Worm (Caenorhabditis elegans) whole organism, L3 larva: ENCODE data around the gene ZK328.6.

Source experiments
- R02D3.7 ChIP-seq: fragments of 150-350 bp; optimal IDR thresholded peaks from 2 replicates; lab custom pipeline; 2014; ENCODE audit warnings: missing biosample characterization, missing genetic modification characterization
- ZK546.5 ChIP-seq: sonication (generic microtip); optimal IDR thresholded peaks from 2 replicates; lab custom pipeline; 2017; ENCODE audit warnings: missing biosample characterization, missing genetic modification characterization
- aly-2 ChIP-seq: fragments of 150-350 bp; optimal IDR thresholded peaks from 2 replicates; lab custom pipeline; 2014; ENCODE audit warnings: missing biosample characterization, missing genetic modification characterization
- ama-1 ChIP-seq: fragments of 150-350 bp; optimal IDR thresholded peaks from 2 replicates; lab custom pipeline; 2018
- ceh-16 ChIP-seq: sonication (generic microtip); optimal IDR thresholded peaks from 2 replicates; lab custom pipeline; 2017; ENCODE audit warnings: missing biosample characterization, missing genetic modification characterization
- ceh-28 ChIP-seq: fragments of 150-350 bp; optimal IDR thresholded peaks from 2 replicates; lab custom pipeline; 2014; ENCODE audit warnings: missing biosample characterization, missing genetic modification reagents, missing genetic modification characterization
- ceh-82 ChIP-seq: fragments of 150-350 bp; optimal IDR thresholded peaks from 2 replicates; lab custom pipeline; 2014; ENCODE audit warnings: missing biosample characterization, missing genetic modification characterization
- ceh-9 ChIP-seq: sonication (generic microtip); optimal IDR thresholded peaks from 2 replicates; lab custom pipeline; 2018; ENCODE audit warnings: missing biosample characterization, missing genetic modification characterization
- daf-12 ChIP-seq: fragments of 150-350 bp; optimal IDR thresholded peaks from 2 replicates; lab custom pipeline; 2014; ENCODE audit warnings: missing biosample characterization, missing genetic modification reagents, missing genetic modification characterization
- egl-27 ChIP-seq: sonication (generic microtip); optimal IDR thresholded peaks from 4 replicates; lab custom pipeline; 2017; ENCODE audit warnings: missing biosample characterization, missing genetic modification reagents, missing genetic modification characterization
- egl-5 ChIP-seq: fragments of 150-350 bp; optimal IDR thresholded peaks from 2 replicates; lab custom pipeline; 2017; ENCODE audit warnings: missing biosample characterization, missing genetic modification reagents, missing genetic modification characterization, inconsistent platforms
- elt-1 ChIP-seq: fragments of 150-350 bp; optimal IDR thresholded peaks from 2 replicates; lab custom pipeline; 2014; ENCODE audit warnings: missing biosample characterization, missing genetic modification characterization
- elt-2 ChIP-seq: sonication (generic microtip); optimal IDR thresholded peaks from 2 replicates; lab custom pipeline; 2016; ENCODE audit warnings: missing genetic modification reagents, mild to moderate bottlenecking, missing genetic modification characterization, missing compliant biosample characterization
- eor-1 ChIP-seq, 2 experiments: fragments of 150-350 bp; optimal IDR thresholded peaks; 2 replicates each; lab custom pipeline; 2014 to 2018; ENCODE audit warnings: missing biosample characterization in 2 of 2, missing genetic modification characterization in 2 of 2
- fkh-10 ChIP-seq: sonication (generic microtip); optimal IDR thresholded peaks from 2 replicates; lab custom pipeline; 2017; ENCODE audit warnings: missing biosample characterization, missing genetic modification reagents, missing genetic modification characterization
- fkh-2 ChIP-seq: fragments of 150-350 bp; optimal IDR thresholded peaks from 2 replicates; lab custom pipeline; 2014; ENCODE audit warnings: missing biosample characterization, missing genetic modification reagents, missing genetic modification characterization
- fos-1 ChIP-seq: fragments of 150-350 bp; optimal IDR thresholded peaks from 2 replicates; lab custom pipeline; 2014; ENCODE audit warnings: missing biosample characterization, missing genetic modification characterization
- jun-1 ChIP-seq: fragments of 150-350 bp; optimal IDR thresholded peaks from 2 replicates; lab custom pipeline; 2014; ENCODE audit warnings: missing biosample characterization, missing genetic modification reagents, missing genetic modification characterization
- lsy-12 ChIP-seq: sonication (generic microtip); optimal IDR thresholded peaks from 2 replicates; lab custom pipeline; 2016; ENCODE audit warnings: mild to moderate bottlenecking, missing genetic modification characterization, missing compliant biosample characterization
- nfya-1 ChIP-seq: sonication (generic microtip); optimal IDR thresholded peaks from 2 replicates; lab custom pipeline; 2017; ENCODE audit warnings: missing genetic modification characterization, mild to moderate bottlenecking, missing compliant biosample characterization, antibody characterized with exemption, moderate library complexity; ENCODE audit not compliant: insufficient read depth
- nhr-11 ChIP-seq: fragments of 150-350 bp; optimal IDR thresholded peaks from 2 replicates; lab custom pipeline; 2014; ENCODE audit warnings: missing biosample characterization, missing genetic modification characterization
- nhr-12 ChIP-seq: fragments of 150-350 bp; optimal IDR thresholded peaks from 2 replicates; lab custom pipeline; 2014; ENCODE audit warnings: missing biosample characterization, missing genetic modification characterization
- nhr-28 ChIP-seq: fragments of 150-350 bp; optimal IDR thresholded peaks from 2 replicates; lab custom pipeline; 2014; ENCODE audit warnings: missing biosample characterization, missing genetic modification characterization
- nhr-43 ChIP-seq: sonication (generic microtip); optimal IDR thresholded peaks from 2 replicates; lab custom pipeline; 2016; ENCODE audit warnings: mild to moderate bottlenecking, missing genetic modification characterization, missing compliant biosample characterization; ENCODE audit not compliant: poor library complexity, severe bottlenecking
- nhr-67 ChIP-seq: fragments of 150-350 bp; optimal IDR thresholded peaks from 2 replicates; lab custom pipeline; 2014; ENCODE audit warnings: missing biosample characterization, missing genetic modification characterization
- nhr-76 ChIP-seq: fragments of 150-350 bp; sonication (generic microtip); optimal IDR thresholded peaks from 5 replicates; lab custom pipeline; 2014; ENCODE audit warnings: missing biosample characterization, missing genetic modification characterization
- pha-4 ChIP-seq: fragments of 150-350 bp; optimal IDR thresholded peaks from 2 replicates; lab custom pipeline; 2014; ENCODE audit warnings: missing biosample characterization, missing genetic modification reagents, missing genetic modification characterization
- pqm-1 ChIP-seq: fragments of 150-350 bp; optimal IDR thresholded peaks from 2 replicates; lab custom pipeline; 2017; ENCODE audit warnings: missing biosample characterization, missing genetic modification characterization, inconsistent platforms
- sea-2 ChIP-seq: fragments of 150-350 bp; sonication (generic microtip); optimal IDR thresholded peaks from 4 replicates; lab custom pipeline; 2014; ENCODE audit warnings: missing biosample characterization, missing genetic modification reagents, missing genetic modification characterization
- skn-1 ChIP-seq: fragments of 150-350 bp; optimal IDR thresholded peaks from 2 replicates; lab custom pipeline; 2014; ENCODE audit warnings: missing biosample characterization, missing genetic modification characterization
- snpc-4 ChIP-seq: fragments of 150-350 bp; optimal IDR thresholded peaks from 2 replicates; lab custom pipeline; 2014; ENCODE audit warnings: missing biosample characterization, missing genetic modification characterization
- unc-39 ChIP-seq: sonication (generic microtip); optimal IDR thresholded peaks from 4 replicates; lab custom pipeline; 2017; ENCODE audit warnings: missing biosample characterization, missing genetic modification characterization
- zag-1 ChIP-seq: fragments of 150-350 bp; optimal IDR thresholded peaks from 2 replicates; lab custom pipeline; 2014; ENCODE audit warnings: missing biosample characterization, missing genetic modification characterization
- ztf-11 ChIP-seq: fragments of 150-350 bp; optimal IDR thresholded peaks from 2 replicates; lab custom pipeline; 2014; ENCODE audit warnings: missing biosample characterization, missing genetic modification characterization
- ztf-4 ChIP-seq: fragments of 150-350 bp; optimal IDR thresholded peaks from 2 replicates; lab custom pipeline; 2014; ENCODE audit warnings: missing biosample characterization, missing genetic modification characterization

The ZK328.6 gene

DNA sequence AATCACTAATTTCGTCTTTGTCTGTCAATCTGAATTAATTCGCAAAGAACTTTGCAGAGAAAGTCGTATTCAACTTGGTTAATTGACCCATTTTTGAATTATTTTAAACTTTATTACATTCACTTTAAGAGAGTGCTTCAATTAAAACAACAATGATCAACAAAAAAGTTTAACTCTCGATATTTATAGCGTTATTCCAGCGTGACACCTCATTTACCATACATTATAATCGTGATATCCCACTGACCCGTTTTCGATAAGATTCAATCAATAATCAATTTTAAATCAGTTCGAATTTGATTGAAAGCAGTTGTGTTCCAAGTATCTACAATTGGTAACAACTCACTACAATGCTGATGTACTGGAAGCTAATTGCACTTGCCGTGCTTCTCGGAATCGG lies 26.4 kb upstream of the ZK328.6 start, which contains the start of gene clc-10:
clc-10 (plus strand) TSS at position 301 of the 400 bp plus-strand sequence.
- TF ChIP-seq snpc-4 (tag; lab: Kevin White, UChicago) (no peak), nhr-28 (tag; lab: Kevin White, UChicago) (no peak), ceh-28 (no peak)

ce11 chrIII:6056179-6056578 lies 25.8 kb upstream of the ZK328.6 start:
- no peak for TF ChIP-seq sea-2 (GFP tag; lab: Kevin White, UChicago)
- TF ChIP-seq zag-1 (tag; lab: Kevin White, UChicago): no peak

- TF ChIP-seq ceh-9 (tag; lab: Kevin White, UChicago) (no peak), skn-1 (tag; lab: Kevin White, UChicago) (no peak), nhr-67 (tag; lab: Kevin White, UChicago) (no peak), ama-1 (lab: Kevin White, UChicago) (no peak), fos-1 (no peak), ztf-11 (tag; lab: Kevin White, UChicago) (no peak), egl-5 (tag; lab: Kevin White, UChicago) (no peak), nhr-76 (tag; lab: Kevin White, UChicago) (no peak), jun-1 (no peak), elt-1 (tag; lab: Kevin White, UChicago) (no peak), eor-1 (tag; optimal IDR thresholded peaks at IDR 0.05; lab: Kevin White, UChicago) (no peak), elt-2 (tag; lab: Kevin White, UChicago) (no peak), nfya-1 (tag; lab: Kevin White, UChicago) (no peak), ceh-82 (no peak), ceh-16 (tag; lab: Kevin White, UChicago) (no peak), R02D3.7 (tag; lab: Kevin White, UChicago) (no peak), fkh-2 (tag; lab: Kevin White, UChicago) (no peak), daf-12 (tag; lab: Kevin White, UChicago) (no peak), ztf-4 (tag; lab: Kevin White, UChicago) (no peak)
These were observed 25.3 kb upstream of the ZK328.6 start, which contains the start of gene F40H6.5 for ce11 chrIII:6055706-6056105. Gene F40H6.5, minus strand, starts transcription at chrIII:6055806.

DNA sequence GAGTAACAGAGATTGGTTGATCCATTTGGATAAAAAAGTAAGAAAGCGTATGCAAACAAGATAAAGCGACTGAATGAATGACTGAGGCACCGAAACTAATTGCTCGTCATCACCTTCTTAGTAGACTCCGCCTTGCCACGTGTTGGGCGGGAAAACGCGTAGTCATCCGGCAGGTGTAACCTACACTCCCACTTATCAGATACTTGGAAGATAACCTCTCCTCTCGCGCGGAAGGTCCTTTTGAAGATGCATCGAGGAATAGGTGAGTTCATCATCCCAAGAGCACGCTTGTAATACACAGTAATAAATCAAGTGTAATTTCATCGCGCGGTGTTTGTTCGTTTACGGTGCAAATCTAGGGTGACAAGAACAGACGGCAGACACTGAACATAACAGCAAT lies 16.5 kb upstream of the ZK328.6 start, which contains the start of gene tbx-11:
tbx-11 (minus strand) TSS at position 101 of the 400 bp plus-strand sequence.
- TF ChIP-seq daf-12 (tag; lab: Kevin White, UChicago) (no peak), ceh-82 (no peak), ama-1 (lab: Kevin White, UChicago) (no peak), snpc-4 (tag; lab: Kevin White, UChicago) (no peak), elt-1 (tag; lab: Kevin White, UChicago) (no peak), aly-2 (tag; lab: Kevin White, UChicago) (no peak), nhr-28 (tag; lab: Kevin White, UChicago) (no peak)

- TF ChIP-seq pha-4 (no peak), lsy-12 (tag; lab: Kevin White, UChicago) (no peak), unc-39 (tag; lab: Kevin White, UChicago) (no peak), pqm-1 (tag; lab: Kevin White, UChicago) (no peak), ceh-82 (no peak), nhr-43 (tag; lab: Kevin White, UChicago) (no peak), sea-2 (GFP tag; lab: Kevin White, UChicago) (no peak), nhr-11 (tag; lab: Kevin White, UChicago) (no peak), ztf-4 (tag; lab: Kevin White, UChicago) (no peak), ZK546.5 (tag; lab: Kevin White, UChicago) (no peak), fkh-10 (GFP tag; lab: Kevin White, UChicago) (no peak), egl-27 (tag; lab: Kevin White, UChicago) (no peak), nhr-28 (tag; lab: Kevin White, UChicago) (no peak), nhr-12 (no peak)
These were observed 9.0 kb upstream of the ZK328.6 start, which contains the start of gene ift-139 for ce11 chrIII:6039370-6039769. Gene ift-139, minus strand, starts transcription at chrIII:6039470.
